Fruit fly (Drosophila melanogaster) whole organism, embryonic: Measurements from ENCODE around the gene DCP2.

Experiments used
- ATbp ChIP-seq: fragments of 200-800 bp; sonication (Bioruptor generic); optimal IDR thresholded peaks from 2 replicates; lab custom pipeline; 2017; ENCODE audit warnings: missing biosample characterization, mild to moderate bottlenecking, missing genetic modification characterization, missing genetic modification reagents
- Atf-2 ChIP-seq: fragments of 200-800 bp; sonication (Bioruptor generic); optimal IDR thresholded peaks from 2 replicates; lab custom pipeline; 2016; ENCODE audit warnings: missing biosample characterization, missing genetic modification characterization
- CG11695 ChIP-seq: fragments of 200-800 bp; sonication (Bioruptor generic); IDR thresholded peaks from 3 replicates; pipeline ENCODE4 v1.3.6; 2022; ENCODE audit warnings: missing biosample characterization, missing genetic modification characterization
- CG12236 ChIP-seq: fragments of 200-800 bp; sonication (Bioruptor generic); optimal IDR thresholded peaks from 2 replicates; lab custom pipeline; 2016; ENCODE audit warnings: missing biosample characterization, missing genetic modification characterization
- CG1233 ChIP-seq: fragments of 200-800 bp; sonication (Bioruptor generic); optimal IDR thresholded peaks from 4 replicates; lab custom pipeline; 2018; ENCODE audit warnings: missing biosample characterization, mild to moderate bottlenecking, missing genetic modification characterization
- CG12769 ChIP-seq: fragments of 200-800 bp; sonication (Bioruptor generic); optimal IDR thresholded peaks from 2 replicates; lab custom pipeline; 2019; ENCODE audit warnings: missing biosample characterization, mild to moderate bottlenecking, missing genetic modification characterization, moderate library complexity
- CG13775 ChIP-seq: fragments of 200-800 bp; sonication (Bioruptor generic); optimal IDR thresholded peaks from 3 replicates; lab custom pipeline; 2017; ENCODE audit warnings: missing biosample characterization, mild to moderate bottlenecking, missing genetic modification characterization
- CG14014 ChIP-seq: fragments of 200-800 bp; sonication (Bioruptor generic); IDR thresholded peaks from 2 replicates; pipeline ENCODE4 v1.3.6; 2022; ENCODE audit warnings: missing biosample characterization, missing genetic modification characterization
- CG14667 ChIP-seq: fragments of 200-800 bp; sonication (Bioruptor generic); IDR thresholded peaks from 2 replicates; pipeline ENCODE4 v1.3.6; 2022; ENCODE audit warnings: missing biosample characterization, missing genetic modification characterization
- CG15696 ChIP-seq: fragments of 200-800 bp; sonication (Bioruptor generic); optimal IDR thresholded peaks from 2 replicates; lab custom pipeline; 2019; ENCODE audit warnings: missing biosample characterization, mild to moderate bottlenecking, missing genetic modification characterization, moderate library complexity
- CG31388 ChIP-seq: fragments of 200-800 bp; sonication (Bioruptor generic); optimal IDR thresholded peaks from 2 replicates; lab custom pipeline; 2016; ENCODE audit warnings: missing biosample characterization, missing genetic modification characterization
- CG32532 ChIP-seq: fragments of 200-800 bp; sonication (Bioruptor generic); IDR thresholded peaks from 2 replicates; pipeline ENCODE4 v1.3.6; 2022; ENCODE audit warnings: missing biosample characterization, missing genetic modification characterization
- CG3995 ChIP-seq: fragments of 200-800 bp; sonication (Bioruptor generic); optimal IDR thresholded peaks from 3 replicates; lab custom pipeline; 2016; ENCODE audit warnings: missing biosample characterization, missing genetic modification characterization
- CG4404 ChIP-seq: fragments of 200-800 bp; sonication (Bioruptor generic); IDR thresholded peaks from 2 replicates; pipeline ENCODE4 v1.3.6; 2022; ENCODE audit warnings: missing biosample characterization, missing genetic modification characterization
- CG6813 ChIP-seq: fragments of 200-800 bp; sonication (Bioruptor generic); optimal IDR thresholded peaks from 2 replicates; lab custom pipeline; 2017; ENCODE audit warnings: missing biosample characterization, missing genetic modification characterization, mild to moderate bottlenecking, moderate library complexity, missing genetic modification reagents
- CG8089 ChIP-seq: fragments of 200-800 bp; sonication (Bioruptor generic); optimal IDR thresholded peaks from 3 replicates; lab custom pipeline; 2016; ENCODE audit warnings: missing biosample characterization, missing genetic modification characterization
- CG8290 ChIP-seq, 3 experiments: fragments of 200-800 bp; sonication (Bioruptor generic); optimal IDR thresholded peaks; 2 replicates each; lab custom pipeline; 2016 to 2019; ENCODE audit warnings: missing biosample characterization in 3 of 3, missing genetic modification characterization in 3 of 3, mild to moderate bottlenecking in 2 of 3, moderate library complexity in 1 of 3
- CG9215 ChIP-seq: fragments of 200-800 bp; sonication (Bioruptor generic); IDR thresholded peaks from 2 replicates; pipeline ENCODE4 v1.3.6; 2022; ENCODE audit warnings: missing biosample characterization, missing genetic modification characterization
- Dll ChIP-seq: fragments of 200-800 bp; sonication (Bioruptor generic); IDR thresholded peaks from 4 replicates; pipeline ENCODE4 v1.3.6; 2022; ENCODE audit warnings: missing biosample characterization, missing genetic modification characterization; ENCODE audit not compliant: partially characterized antibody
- Dref ChIP-seq: fragments of 200-800 bp; sonication (Bioruptor generic); IDR thresholded peaks from 2 replicates; pipeline ENCODE4 v1.3.6; 2022; ENCODE audit warnings: missing biosample characterization, missing genetic modification characterization
- Drgx ChIP-seq: fragments of 200-800 bp; sonication (Bioruptor generic); IDR thresholded peaks from 2 replicates; pipeline ENCODE4 v1.3.6; 2022; ENCODE audit warnings: missing biosample characterization, missing genetic modification characterization
- Eip74EF ChIP-seq, 2 experiments: fragments of 200-800 bp in 1 of 2; fragments of >200 bp in 1 of 2; sonication (Bioruptor generic) in 1 of 2; optimal IDR thresholded peaks; 2 replicates each; lab custom pipeline; 2017 to 2019; ENCODE audit warnings: missing biosample characterization in 2 of 2, missing genetic modification characterization in 2 of 2, mild to moderate bottlenecking in 1 of 2, moderate library complexity in 1 of 2
- HLH4C ChIP-seq: fragments of 200-800 bp; sonication (Bioruptor generic); IDR thresholded peaks from 3 replicates; pipeline ENCODE4 v1.3.6; 2022; ENCODE audit warnings: missing biosample characterization, missing genetic modification characterization; ENCODE audit not compliant: partially characterized antibody
- HLH54F ChIP-seq: fragments of 200-800 bp; sonication (Bioruptor generic); optimal IDR thresholded peaks from 3 replicates; lab custom pipeline; 2016; ENCODE audit warnings: missing biosample characterization, missing genetic modification characterization
- Hr39 ChIP-seq: fragments of >200 bp; optimal IDR thresholded peaks from 2 replicates; lab custom pipeline; 2017
- MTF-1 ChIP-seq: fragments of 200-800 bp; sonication (Bioruptor generic); optimal IDR thresholded peaks from 2 replicates; lab custom pipeline; 2018; ENCODE audit warnings: missing biosample characterization, mild to moderate bottlenecking, missing genetic modification characterization, borderline replicate concordance
- NC2β ChIP-seq: fragments of 200-800 bp; sonication (Bioruptor generic); optimal IDR thresholded peaks from 2 replicates; lab custom pipeline; 2016; ENCODE audit warnings: missing biosample characterization, missing genetic modification characterization
- Poxn ChIP-seq: fragments of 200-800 bp; sonication (Bioruptor generic); IDR thresholded peaks from 2 replicates; pipeline ENCODE4 v1.3.6; 2022; ENCODE audit warnings: missing biosample characterization, missing genetic modification characterization
- Rx ChIP-seq: fragments of 200-800 bp; sonication (Bioruptor generic); IDR thresholded peaks from 2 replicates; pipeline ENCODE4 v1.3.6; 2022; ENCODE audit warnings: missing biosample characterization, missing genetic modification characterization
- Sox100B ChIP-seq: fragments of 200-800 bp; sonication (Bioruptor generic); optimal IDR thresholded peaks from 3 replicates; lab custom pipeline; 2018; ENCODE audit warnings: missing biosample characterization, mild to moderate bottlenecking, missing genetic modification characterization
- Sry-β ChIP-seq: fragments of 200-800 bp; sonication (Bioruptor generic); optimal IDR thresholded peaks from 2 replicates; lab custom pipeline; 2018; ENCODE audit warnings: missing biosample characterization, mild to moderate bottlenecking, missing genetic modification characterization, moderate library complexity
- Tbp ChIP-seq: fragments of >200 bp; optimal IDR thresholded peaks from 2 replicates; lab custom pipeline; 2018; ENCODE audit warnings: missing biosample characterization, missing genetic modification characterization
- bsh ChIP-seq, 2 experiments: fragments of 200-800 bp; sonication (Bioruptor generic); optimal IDR thresholded peaks; 2 replicates each; lab custom pipeline; 2017 to 2018; ENCODE audit warnings: mild to moderate bottlenecking in 2 of 2, missing biosample characterization in 2 of 2, missing genetic modification characterization in 2 of 2, moderate library complexity in 1 of 2
- cas ChIP-seq: fragments of 200-800 bp; sonication (Bioruptor generic); IDR thresholded peaks from 2 replicates; pipeline ENCODE4 v1.3.6; 2022; ENCODE audit warnings: missing biosample characterization, missing genetic modification characterization
- chm ChIP-seq: fragments of 200-800 bp; sonication (Bioruptor generic); IDR thresholded peaks from 2 replicates; pipeline ENCODE4 v1.3.6; 2022; ENCODE audit warnings: missing biosample characterization, missing genetic modification characterization
- da ChIP-seq: fragments of 200-800 bp; sonication (Bioruptor generic); optimal IDR thresholded peaks from 2 replicates; lab custom pipeline; 2016; ENCODE audit warnings: missing biosample characterization, missing genetic modification characterization
- fd3F ChIP-seq: fragments of 200-800 bp; sonication (Bioruptor generic); optimal IDR thresholded peaks from 2 replicates; lab custom pipeline; 2018; ENCODE audit warnings: missing biosample characterization, mild to moderate bottlenecking, missing genetic modification characterization, moderate library complexity
- hb ChIP-seq: fragments of 200-800 bp; sonication (Bioruptor generic); IDR thresholded peaks from 3 replicates; pipeline ENCODE4 v1.3.6; 2022; ENCODE audit warnings: missing biosample characterization, missing genetic modification characterization; ENCODE audit not compliant: partially characterized antibody
- her ChIP-seq: fragments of 200-800 bp; sonication (Bioruptor generic); optimal IDR thresholded peaks from 2 replicates; lab custom pipeline; 2016; ENCODE audit warnings: missing biosample characterization, missing genetic modification characterization
- insv ChIP-seq, 2 experiments: fragments of 200-800 bp; sonication (Bioruptor generic); optimal IDR thresholded peaks; 3 replicates each; lab custom pipeline; 2016 to 2018; ENCODE audit warnings: missing biosample characterization in 2 of 2, missing genetic modification characterization in 2 of 2
- luna ChIP-seq: fragments of 200-800 bp; sonication (Bioruptor generic); optimal IDR thresholded peaks from 2 replicates; lab custom pipeline; 2016; ENCODE audit warnings: missing biosample characterization, missing genetic modification characterization
- nau ChIP-seq: fragments of 200-800 bp; sonication (Bioruptor generic); optimal IDR thresholded peaks from 3 replicates; lab custom pipeline; 2017; ENCODE audit warnings: missing biosample characterization, mild to moderate bottlenecking, missing genetic modification characterization, missing genetic modification reagents
- otp ChIP-seq: fragments of 200-800 bp; sonication (Bioruptor generic); IDR thresholded peaks from 3 replicates; pipeline ENCODE4, ENCODE4 v1.3.6; 2022; ENCODE audit warnings: missing biosample characterization, missing genetic modification characterization
- prd ChIP-seq, 3 experiments: fragments of >200 bp in 2 of 3; fragments of 200-800 bp in 1 of 3; sonication (Bioruptor generic) in 1 of 3; optimal IDR thresholded peaks in 2 of 3; IDR thresholded peaks in 1 of 3; 2 replicates in 2 of 3; 3 replicates in 1 of 3; pipeline versions ENCODE4 v1.3.6 to Lab custom; 2017 to 2022; ENCODE audit warnings: missing biosample characterization in 1 of 3, missing genetic modification characterization in 1 of 3
- ranshi ChIP-seq: fragments of 200-800 bp; sonication (Bioruptor generic); IDR thresholded peaks from 2 replicates; pipeline ENCODE4 v1.3.6; 2022; ENCODE audit warnings: missing biosample characterization, missing genetic modification characterization
- usp ChIP-seq: fragments of >200 bp; optimal IDR thresholded peaks from 2 replicates; lab custom pipeline; 2017; ENCODE audit warnings: missing biosample characterization, missing genetic modification characterization
- wdn ChIP-seq: fragments of 200-800 bp; sonication (Bioruptor generic); IDR thresholded peaks from 2 replicates; pipeline ENCODE4 v1.3.6; 2022; ENCODE audit warnings: missing biosample characterization, missing genetic modification characterization
- zfh1 ChIP-seq: fragments of 200-800 bp; sonication (Bioruptor generic); IDR thresholded peaks from 3 replicates; pipeline ENCODE4 v1.3.6; 2022; ENCODE audit warnings: missing biosample characterization, missing genetic modification characterization

DCP2 gene

DNA sequence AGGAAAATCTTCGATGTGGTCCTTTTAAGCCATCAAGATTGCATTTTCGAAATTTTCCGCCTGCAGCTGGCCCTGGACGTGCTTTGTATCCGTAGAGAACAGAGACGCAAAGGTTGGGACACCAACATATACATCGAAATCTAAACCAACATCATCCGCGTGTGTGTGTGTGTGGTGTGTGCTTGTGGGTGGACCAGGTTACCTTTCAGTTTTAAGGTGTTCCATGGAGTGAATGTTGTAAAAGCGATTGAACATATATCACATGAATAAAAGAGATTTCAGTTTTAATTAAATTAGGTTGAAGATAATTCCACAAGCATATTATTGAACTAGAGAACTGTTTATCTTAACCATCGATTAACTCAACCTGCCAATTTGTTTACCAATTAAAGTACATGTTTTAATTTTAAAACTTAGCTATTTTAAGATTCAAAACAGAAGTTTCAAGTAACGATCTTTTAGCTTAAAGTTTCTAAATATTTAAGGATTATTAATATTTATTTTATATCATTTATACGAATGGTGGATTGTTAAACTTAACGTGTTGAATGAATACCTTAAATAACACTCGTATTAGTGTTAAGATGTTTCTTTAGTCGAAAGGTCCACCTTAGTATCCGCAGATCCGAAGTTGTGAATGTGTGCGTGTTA is 887 bp upstream of the DCP2 start (continued):
- TF ChIP-seq hb (GFP tag; lab: Robert Waterston, UW) (no peak), CG3995 (no peak), bsh (GFP tag; optimal IDR thresholded peaks at IDR 0.05; lab: Kevin White, UChicago) (peak; percentile 66 to 93), prd (optimal IDR thresholded peaks at IDR 0.05; lab: Kevin White, UChicago) (no peak), prd (GFP tag; IDR thresholded peaks at IDR 0.05; lab: Robert Waterston, UW) (peak; percentile 39; the same call in 1 of the 3 replicates), luna (peak; percentile 45), da (GFP tag; lab: Kevin White, UChicago) (no peak), Dref (GFP tag; lab: Robert Waterston, UW) (no peak), Atf-2 (GFP tag; lab: Kevin White, UChicago) (no peak), Sry-β (no peak), HLH4C (GFP tag; lab: Robert Waterston, UW) (no peak; the same call in 1 of the 3 replicates), insv (GFP tag; optimal IDR thresholded peaks at IDR 0.05; lab: Kevin White, UChicago) (peak in 1 of 2 experiments; percentile 67), chm (GFP tag; lab: Robert Waterston, UW) (0 out of 2 replicates have a peak, but pooled peaks have one; percentile 37), Rx (GFP tag; lab: Robert Waterston, UW) (no peak), her (peak; percentile 63), CG9215 (GFP tag; lab: Robert Waterston, UW) (no peak), Sox100B (peak; percentile 92), Eip74EF (GFP tag; optimal IDR thresholded peaks at IDR 0.05; lab: Kevin White, UChicago) (peak in 1 of 2 experiments; percentile 71), HLH54F (peak; percentile 40), CG15696 (peak; percentile 45), usp (no peak), CG4404 (GFP tag; lab: Robert Waterston, UW) (no peak), fd3F (GFP tag; lab: Kevin White, UChicago) (peak; percentile 81), CG12236 (GFP tag; lab: Kevin White, UChicago) (peak; percentile 17), Drgx (GFP tag; lab: Robert Waterston, UW) (peak; percentile 82), CG1233 (peak; percentile 84), Hr39 (no peak), Dll (GFP tag; lab: Robert Waterston, UW) (0 out of 4 replicates have a peak, but pooled peaks have one; percentile 66), Tbp (GFP tag; lab: Kevin White, UChicago) (no peak), CG12769 (tag; lab: Kevin White, UChicago) (peak; percentile 84), ATbp (GFP tag; lab: Kevin White, UChicago) (peak; percentile 62), NC2β (GFP tag; lab: Kevin White, UChicago) (peak; percentile 27), wdn (0 out of 2 replicates have a peak, but pooled peaks have one; percentile 3), cas (no peak), CG6813 (peak; percentile 76), CG32532 (GFP tag; lab: Robert Waterston, UW) (peak; percentile 76), nau (peak; percentile 62), ranshi (GFP tag; lab: Robert Waterston, UW) (0 out of 2 replicates have a peak, but pooled peaks have one; percentile 50), Poxn (GFP tag; lab: Robert Waterston, UW) (0 out of 2 replicates have a peak, but pooled peaks have one; percentile 38), zfh1 (peak; percentile 30; the same call in 1 of the 3 replicates), CG8290 (GFP tag; optimal IDR thresholded peaks at IDR 0.05; lab: Kevin White, UChicago) (no peak), CG8290 (tag; optimal IDR thresholded peaks at IDR 0.05; lab: Kevin White, UChicago) (peak in 1 of 2 experiments; percentile 89), CG14014 (GFP tag; lab: Robert Waterston, UW) (peak; percentile 47), CG8089 (GFP tag; lab: Kevin White, UChicago) (peak; percentile 30), CG31388 (GFP tag; lab: Kevin White, UChicago) (no peak), otp (GFP tag; lab: Robert Waterston, UW) (no peak), CG14667 (GFP tag; lab: Robert Waterston, UW) (0 out of 2 replicates have a peak, but pooled peaks have one; percentile 18), MTF-1 (GFP tag; lab: Kevin White, UChicago) (peak; percentile 42), CG11695 (GFP tag; lab: Robert Waterston, UW) (peak; percentile 79), CG13775 (GFP tag; lab: Kevin White, UChicago) (peak; percentile 84)
